Worm (Caenorhabditis elegans) whole organism, L1 larva: Measurements from ENCODE around the gene ggtb-1.
A peak's percentile ranks its signal among the peaks of the same experiment; 100 is the strongest.

ENCODE experiments used
- C16A3.4 ChIP-seq: fragments of 150-350 bp; optimal IDR thresholded peaks from 2 replicates; lab custom pipeline; 2014; ENCODE audit warnings: missing biosample characterization, missing genetic modification characterization
- aha-1 ChIP-seq: fragments of 150-350 bp; optimal IDR thresholded peaks from 2 replicates; lab custom pipeline; 2014; ENCODE audit warnings: missing biosample characterization, missing genetic modification characterization
- ama-1 ChIP-seq: fragments of 150-350 bp; optimal IDR thresholded peaks from 2 replicates; lab custom pipeline; 2014
- blmp-1 ChIP-seq: fragments of 150-350 bp; optimal IDR thresholded peaks from 2 replicates; lab custom pipeline; 2014; ENCODE audit warnings: missing biosample characterization, missing genetic modification characterization
- ceh-82 ChIP-seq, 3 experiments: fragments of 150-350 bp in 1 of 3; sonication (generic microtip) in 2 of 3; optimal IDR thresholded peaks; 2 replicates each; lab custom pipeline; 2014 to 2017; ENCODE audit warnings: missing biosample characterization in 3 of 3, missing genetic modification characterization in 3 of 3
- ceh-88 ChIP-seq: fragments of 200-800 bp; sonication (Bioruptor generic); IDR thresholded peaks from 2 replicates; pipeline ENCODE4 v1.3.6; 2022; ENCODE audit warnings: missing genetic modification characterization, missing compliant biosample characterization
- ces-1 ChIP-seq: fragments of 150-350 bp; optimal IDR thresholded peaks from 2 replicates; lab custom pipeline; 2014; ENCODE audit warnings: missing biosample characterization, missing genetic modification reagents, missing genetic modification characterization
- dpl-1 ChIP-seq, 3 experiments: fragments of 150-350 bp in 2 of 3; sonication (generic microtip) in 1 of 3; optimal IDR thresholded peaks; 2 replicates each; lab custom pipeline; 2014 to 2017; ENCODE audit warnings: missing biosample characterization in 3 of 3, missing genetic modification characterization in 3 of 3, missing genetic modification reagents in 3 of 3
- efl-1 ChIP-seq, 4 experiments: fragments of 150-350 bp; optimal IDR thresholded peaks in 3 of 4; peaks in 1 of 4; 1 replicate in 1 of 4; 2 replicates in 3 of 4; lab custom pipeline; 2014; ENCODE audit warnings: missing biosample characterization in 2 of 4, missing genetic modification characterization in 2 of 4, missing genetic modification reagents in 2 of 4
- elt-2 ChIP-seq: sonication (generic microtip); optimal IDR thresholded peaks from 2 replicates; lab custom pipeline; 2016; ENCODE audit warnings: missing genetic modification characterization, mild to moderate bottlenecking, inconsistent platforms, missing compliant biosample characterization, missing genetic modification reagents
- elt-3 ChIP-seq, 6 experiments: fragments of 150-350 bp in 1 of 6; sonication (generic microtip); optimal IDR thresholded peaks; 2 replicates each; lab custom pipeline; 2017 to 2018; ENCODE audit warnings: missing biosample characterization in 6 of 6, missing genetic modification characterization in 6 of 6, inconsistent platforms in 1 of 6
- ets-5 ChIP-seq: fragments of 200-800 bp; sonication (Bioruptor generic); IDR thresholded peaks from 2 replicates; pipeline ENCODE4 v1.3.6; 2022; ENCODE audit warnings: missing genetic modification characterization, missing compliant biosample characterization
- fkh-4 ChIP-seq: sonication (generic microtip); optimal IDR thresholded peaks from 2 replicates; lab custom pipeline; 2016; ENCODE audit warnings: missing compliant biosample characterization, missing genetic modification characterization, borderline replicate concordance
- fos-1 ChIP-seq: fragments of 150-350 bp; optimal IDR thresholded peaks from 2 replicates; lab custom pipeline; 2014; ENCODE audit warnings: missing biosample characterization, missing genetic modification characterization
- grh-1 ChIP-seq: fragments of 200-800 bp; sonication (Bioruptor generic); IDR thresholded peaks from 2 replicates; pipeline ENCODE4 v1.3.6; 2022; ENCODE audit warnings: missing genetic modification reagents, missing genetic modification characterization, missing compliant biosample characterization
- hlh-17 ChIP-seq: fragments of 200-800 bp; sonication (Bioruptor generic); optimal IDR thresholded peaks from 2 replicates; lab custom pipeline; 2018; ENCODE audit warnings: missing genetic modification characterization, mild to moderate bottlenecking, missing compliant biosample characterization, moderate library complexity, borderline replicate concordance
- hlh-4 ChIP-seq: sonication (generic microtip); optimal IDR thresholded peaks from 2 replicates; lab custom pipeline; 2016; ENCODE audit warnings: mild to moderate bottlenecking, missing genetic modification characterization, missing compliant biosample characterization
- irx-1 ChIP-seq: sonication (generic microtip); optimal IDR thresholded peaks from 2 replicates; lab custom pipeline; 2016; ENCODE audit warnings: missing genetic modification characterization, missing compliant biosample characterization
- isw-1 ChIP-seq: fragments of 200-800 bp; sonication (Bioruptor generic); IDR thresholded peaks from 2 replicates; pipeline ENCODE4 v1.3.6; 2022; ENCODE audit warnings: missing genetic modification characterization, missing compliant biosample characterization
- jun-1 ChIP-seq: fragments of 150-350 bp; optimal IDR thresholded peaks from 2 replicates; lab custom pipeline; 2014; ENCODE audit warnings: missing biosample characterization, missing genetic modification reagents, missing genetic modification characterization
- lin-14 ChIP-seq: fragments of 200-800 bp; sonication (Bioruptor generic); optimal IDR thresholded peaks from 2 replicates; lab custom pipeline; 2018; ENCODE audit warnings: mild to moderate bottlenecking, missing genetic modification characterization, moderate library complexity, missing compliant biosample characterization
- lin-15B ChIP-seq: fragments of 150-350 bp; sonication (generic microtip); optimal IDR thresholded peaks from 3 replicates; lab custom pipeline; 2014; ENCODE audit warnings: missing biosample characterization, missing genetic modification characterization
- lin-35 ChIP-seq, 2 experiments: fragments of 150-350 bp; optimal IDR thresholded peaks; 2 replicates each; lab custom pipeline; 2014; ENCODE audit warnings: missing biosample characterization in 2 of 2, missing genetic modification characterization in 2 of 2, missing genetic modification reagents in 2 of 2
- lsy-2 ChIP-seq, 2 experiments: fragments of 150-350 bp; optimal IDR thresholded peaks; 2 replicates each; lab custom pipeline; 2014; ENCODE audit warnings: missing biosample characterization in 2 of 2, missing genetic modification characterization in 2 of 2
- mdl-1 ChIP-seq, 2 experiments: fragments of 150-350 bp; optimal IDR thresholded peaks; 2 replicates each; lab custom pipeline; 2014 to 2017; ENCODE audit warnings: missing biosample characterization in 2 of 2, missing genetic modification characterization in 2 of 2, inconsistent platforms in 1 of 2
- mef-2 ChIP-seq: fragments of 150-350 bp; optimal IDR thresholded peaks from 2 replicates; lab custom pipeline; 2014; ENCODE audit warnings: missing biosample characterization, missing genetic modification characterization
- mep-1 ChIP-seq: fragments of 150-350 bp; optimal IDR thresholded peaks from 2 replicates; lab custom pipeline; 2014; ENCODE audit warnings: missing biosample characterization, missing genetic modification characterization
- nhr-11 ChIP-seq: fragments of 150-350 bp; optimal IDR thresholded peaks from 2 replicates; lab custom pipeline; 2014; ENCODE audit warnings: missing biosample characterization, missing genetic modification characterization
- nhr-20 ChIP-seq: sonication (generic microtip); optimal IDR thresholded peaks from 2 replicates; lab custom pipeline; 2016; ENCODE audit warnings: mild to moderate bottlenecking, missing genetic modification characterization, missing compliant biosample characterization
- nhr-237 ChIP-seq: fragments of 150-350 bp; optimal IDR thresholded peaks from 2 replicates; lab custom pipeline; 2014; ENCODE audit warnings: missing biosample characterization, missing genetic modification characterization
- nhr-28 ChIP-seq: fragments of 150-350 bp; optimal IDR thresholded peaks from 2 replicates; lab custom pipeline; 2014; ENCODE audit warnings: missing biosample characterization, missing genetic modification characterization
- nhr-47 ChIP-seq: sonication (generic microtip); optimal IDR thresholded peaks from 2 replicates; lab custom pipeline; 2016; ENCODE audit warnings: mild to moderate bottlenecking, missing genetic modification characterization, moderate library complexity, missing compliant biosample characterization
- nhr-76 ChIP-seq: sonication (generic microtip); optimal IDR thresholded peaks from 2 replicates; lab custom pipeline; 2017; ENCODE audit warnings: missing biosample characterization, missing genetic modification characterization
- nhr-90 ChIP-seq: sonication (generic microtip); optimal IDR thresholded peaks from 2 replicates; lab custom pipeline; 2016; ENCODE audit warnings: mild to moderate bottlenecking, missing genetic modification characterization, missing compliant biosample characterization; ENCODE audit not compliant: poor library complexity
- pag-3 ChIP-seq: sonication (generic microtip); optimal IDR thresholded peaks from 2 replicates; lab custom pipeline; 2017; ENCODE audit warnings: missing genetic modification characterization, mild to moderate bottlenecking, missing compliant biosample characterization, antibody characterized with exemption, borderline replicate concordance; ENCODE audit not compliant: insufficient read depth
- pqm-1 ChIP-seq: sonication (generic microtip); optimal IDR thresholded peaks from 3 replicates; lab custom pipeline; 2017; ENCODE audit warnings: missing biosample characterization, missing genetic modification characterization
- rnt-1 ChIP-seq: sonication (generic microtip); optimal IDR thresholded peaks from 2 replicates; lab custom pipeline; 2016; ENCODE audit warnings: mild to moderate bottlenecking, missing genetic modification characterization, moderate library complexity, missing compliant biosample characterization
- skn-1 ChIP-seq: fragments of 150-350 bp; optimal IDR thresholded peaks from 2 replicates; lab custom pipeline; 2014; ENCODE audit warnings: missing biosample characterization, missing genetic modification characterization
- snpc-4 ChIP-seq: fragments of 150-350 bp; optimal IDR thresholded peaks from 2 replicates; lab custom pipeline; 2014; ENCODE audit warnings: missing biosample characterization, missing genetic modification characterization
- snu-23 ChIP-seq: sonication (generic microtip); optimal IDR thresholded peaks from 2 replicates; lab custom pipeline; 2016; ENCODE audit warnings: missing genetic modification characterization, missing compliant biosample characterization
- sox-4 ChIP-seq: sonication (generic microtip); optimal IDR thresholded peaks from 2 replicates; lab custom pipeline; 2016; ENCODE audit warnings: missing genetic modification characterization, missing compliant biosample characterization
- sptf-1 ChIP-seq: fragments of 150-350 bp; optimal IDR thresholded peaks from 2 replicates; lab custom pipeline; 2014; ENCODE audit warnings: missing biosample characterization, missing genetic modification characterization
- sup-37 ChIP-seq: fragments of 200-800 bp; sonication (Bioruptor generic); optimal IDR thresholded peaks from 2 replicates; lab custom pipeline; 2018; ENCODE audit warnings: mild to moderate bottlenecking, missing genetic modification characterization, missing compliant biosample characterization
- tbx-2 ChIP-seq: sonication (generic microtip); optimal IDR thresholded peaks from 2 replicates; lab custom pipeline; 2016; ENCODE audit warnings: missing genetic modification characterization, missing compliant biosample characterization
- tlp-1 ChIP-seq: fragments of 150-350 bp; optimal IDR thresholded peaks from 2 replicates; lab custom pipeline; 2014; ENCODE audit warnings: missing biosample characterization, missing genetic modification characterization
- unc-30 ChIP-seq: sonication (generic microtip); optimal IDR thresholded peaks from 2 replicates; lab custom pipeline; 2017; ENCODE audit warnings: missing biosample characterization, missing genetic modification characterization
- unc-62 ChIP-seq: fragments of 150-350 bp; optimal IDR thresholded peaks from 2 replicates; lab custom pipeline; 2014; ENCODE audit warnings: missing biosample characterization, missing genetic modification reagents, missing genetic modification characterization
- unc-98 ChIP-seq: fragments of 200-800 bp; sonication (Bioruptor generic); IDR thresholded peaks from 2 replicates; pipeline ENCODE4 v1.3.6; 2022; ENCODE audit warnings: missing genetic modification characterization, missing compliant biosample characterization
- zip-4 ChIP-seq: fragments of 200-800 bp; sonication (Bioruptor generic); optimal IDR thresholded peaks from 2 replicates; lab custom pipeline; 2018; ENCODE audit warnings: mild to moderate bottlenecking, missing genetic modification characterization, moderate library complexity, missing compliant biosample characterization
- ztf-11 ChIP-seq, 2 experiments: sonication (generic microtip); optimal IDR thresholded peaks; 2 replicates each; lab custom pipeline; 2016 to 2017; ENCODE audit warnings: missing genetic modification characterization in 2 of 2, missing biosample characterization in 1 of 2, missing compliant biosample characterization in 1 of 2
- ztf-4 ChIP-seq: fragments of 150-350 bp; optimal IDR thresholded peaks from 2 replicates; lab custom pipeline; 2014; ENCODE audit warnings: missing biosample characterization, missing genetic modification characterization

Gene ggtb-1

DNA sequence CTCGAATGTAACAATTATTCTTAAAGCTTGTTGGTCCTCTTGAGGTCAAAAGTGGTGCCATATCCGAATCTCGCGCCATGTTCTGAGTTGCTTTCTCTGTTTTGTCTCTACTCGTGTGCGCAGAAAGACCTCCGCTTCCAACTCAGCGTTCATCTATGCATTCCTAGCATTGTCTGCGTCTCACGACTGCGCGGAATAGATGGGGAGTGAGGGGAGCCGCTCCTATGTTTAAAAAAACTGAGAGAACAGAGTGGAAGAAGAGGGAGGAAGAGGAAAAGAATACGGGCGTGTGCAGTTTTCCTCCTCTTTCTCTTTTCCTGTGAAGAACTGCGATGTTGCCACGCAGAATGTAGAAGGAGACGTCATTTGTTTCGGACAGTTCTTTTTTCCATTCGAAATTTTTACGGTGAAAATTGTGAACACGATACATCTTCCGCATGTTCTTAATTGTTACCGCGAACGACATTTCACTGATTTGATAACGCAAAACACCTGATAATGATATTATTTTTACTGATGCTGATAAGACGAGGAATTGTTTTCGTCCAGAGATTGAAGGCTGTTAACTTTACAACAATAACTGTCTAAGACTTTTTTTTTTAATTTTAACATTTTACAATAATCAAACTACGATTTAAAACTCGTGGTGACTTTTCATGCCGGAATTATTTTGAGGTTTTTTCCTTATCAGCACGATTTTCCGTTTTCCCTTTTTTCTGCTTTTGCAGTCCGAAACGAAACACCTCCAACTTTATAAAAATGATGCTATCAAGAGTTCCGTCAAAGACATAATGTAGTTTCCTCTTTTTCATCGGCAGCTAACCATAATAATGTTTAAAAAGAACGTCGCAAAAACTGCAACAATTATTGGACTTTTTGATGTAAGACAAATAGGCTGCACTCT, 33.4 kb downstream of the ggtb-1 start:
- TF ChIP-seq mef-2 (no peak), zip-4 (GFP tag; lab: Kevin White, UChicago) (no peak), ceh-88 (GFP tag; lab: Robert Waterston, UW) (no peak), hlh-17 (no peak), sup-37 (no peak), efl-1 (optimal IDR thresholded peaks at IDR 0.05; lab: Kevin White, UChicago) (peak; percentile 61), efl-1 (GFP tag; optimal IDR thresholded peaks at IDR 0.05 in 1 of 2; lab: Kevin White, UChicago) (peak in 1 of 2 experiments; percentile 38), nhr-28 (tag; lab: Kevin White, UChicago) (no peak), elt-3 (tag; optimal IDR thresholded peaks at IDR 0.05; lab: Kevin White, UChicago) (peak in 1 of 6 experiments; percentile 14), ets-5 (GFP tag; lab: Robert Waterston, UW) (no peak), jun-1 (tag; lab: Kevin White, UChicago) (no peak), fkh-4 (tag; lab: Kevin White, UChicago) (no peak), ceh-82 (tag; optimal IDR thresholded peaks at IDR 0.05; lab: Kevin White, UChicago) (peak; percentile 40 to 51 (median 47)), skn-1 (peak; percentile 51), ztf-4 (tag; lab: Kevin White, UChicago) (no peak), pag-3 (tag; lab: Kevin White, UChicago) (no peak), snu-23 (peak; percentile 51), C16A3.4 (tag; lab: Kevin White, UChicago) (no peak), nhr-76 (no peak), nhr-237 (tag; lab: Kevin White, UChicago) (peak; percentile 8), unc-30 (tag; lab: Kevin White, UChicago) (no peak), hlh-4 (tag; lab: Kevin White, UChicago) (no peak), sox-4 (tag; lab: Kevin White, UChicago) (no peak), snpc-4 (tag; lab: Kevin White, UChicago) (peak; percentile 14), lsy-2 (tag; optimal IDR thresholded peaks at IDR 0.05; lab: Kevin White, UChicago) (peak; percentile 12 to 63), aha-1 (tag; lab: Kevin White, UChicago) (no peak), nhr-90 (tag; lab: Kevin White, UChicago) (no peak), sptf-1 (no peak), rnt-1 (tag; lab: Kevin White, UChicago) (peak; percentile 30), dpl-1 (GFP tag; optimal IDR thresholded peaks at IDR 0.05; lab: Kevin White, UChicago) (peak in 2 of 3 experiments; percentile 16 to 49), ztf-11 (tag; optimal IDR thresholded peaks at IDR 0.05; lab: Kevin White, UChicago) (no peak), grh-1 (GFP tag; lab: Robert Waterston, UW) (no peak), lin-15B (tag; lab: Kevin White, UChicago) (no peak), tlp-1 (tag; lab: Kevin White, UChicago) (no peak), blmp-1 (no peak), tbx-2 (tag; lab: Kevin White, UChicago) (peak; percentile 36), mep-1 (tag; lab: Kevin White, UChicago) (peak; percentile 82), nhr-20 (tag; lab: Kevin White, UChicago) (no peak), ama-1 (lab: Kevin White, UChicago) (no peak), irx-1 (no peak), unc-98 (GFP tag; lab: Robert Waterston, UW) (no peak), nhr-47 (tag; lab: Kevin White, UChicago) (peak; percentile 44), lin-35 (GFP tag; optimal IDR thresholded peaks at IDR 0.05; lab: Kevin White, UChicago) (peak; percentile 10 to 61), isw-1 (no peak), ces-1 (no peak), fos-1 (tag; lab: Kevin White, UChicago) (no peak), pqm-1 (tag; lab: Kevin White, UChicago) (no peak), nhr-11 (tag; lab: Kevin White, UChicago) (no peak), lin-14 (GFP tag; lab: Kevin White, UChicago) (peak; percentile 95), mdl-1 (tag; optimal IDR thresholded peaks at IDR 0.05; lab: Kevin White, UChicago) (peak in 1 of 2 experiments; percentile 40), elt-2 (tag; lab: Kevin White, UChicago) (peak; percentile 12), unc-62 (GFP tag; lab: Kevin White, UChicago) (no peak)
